Worm (Caenorhabditis elegans) whole organism, L3 larva: ENCODE data around the gene F02C12.2.

ENCODE experiments used
- ceh-16 ChIP-seq: sonication (generic microtip); optimal IDR thresholded peaks from 2 replicates; lab custom pipeline; 2017; ENCODE audit warnings: missing biosample characterization, missing genetic modification characterization
- egl-27 ChIP-seq: sonication (generic microtip); optimal IDR thresholded peaks from 4 replicates; lab custom pipeline; 2017; ENCODE audit warnings: missing biosample characterization, missing genetic modification reagents, missing genetic modification characterization
- elt-2 ChIP-seq: sonication (generic microtip); optimal IDR thresholded peaks from 2 replicates; lab custom pipeline; 2016; ENCODE audit warnings: missing genetic modification reagents, mild to moderate bottlenecking, missing genetic modification characterization, missing compliant biosample characterization
- nfya-1 ChIP-seq: sonication (generic microtip); optimal IDR thresholded peaks from 2 replicates; lab custom pipeline; 2017; ENCODE audit warnings: missing genetic modification characterization, mild to moderate bottlenecking, missing compliant biosample characterization, antibody characterized with exemption, moderate library complexity; ENCODE audit not compliant: insufficient read depth
- nhr-11 ChIP-seq: fragments of 150-350 bp; optimal IDR thresholded peaks from 2 replicates; lab custom pipeline; 2014; ENCODE audit warnings: missing biosample characterization, missing genetic modification characterization
- nhr-12 ChIP-seq: fragments of 150-350 bp; optimal IDR thresholded peaks from 2 replicates; lab custom pipeline; 2014; ENCODE audit warnings: missing biosample characterization, missing genetic modification characterization
- nhr-28 ChIP-seq: fragments of 150-350 bp; optimal IDR thresholded peaks from 2 replicates; lab custom pipeline; 2014; ENCODE audit warnings: missing biosample characterization, missing genetic modification characterization
- nhr-76 ChIP-seq: fragments of 150-350 bp; sonication (generic microtip); optimal IDR thresholded peaks from 5 replicates; lab custom pipeline; 2014; ENCODE audit warnings: missing biosample characterization, missing genetic modification characterization
- nhr-77 ChIP-seq: fragments of 150-350 bp; optimal IDR thresholded peaks from 2 replicates; lab custom pipeline; 2014; ENCODE audit warnings: missing biosample characterization, missing genetic modification characterization
- pqm-1 ChIP-seq: fragments of 150-350 bp; optimal IDR thresholded peaks from 2 replicates; lab custom pipeline; 2017; ENCODE audit warnings: missing biosample characterization, missing genetic modification characterization, inconsistent platforms
- sea-2 ChIP-seq: fragments of 150-350 bp; sonication (generic microtip); optimal IDR thresholded peaks from 4 replicates; lab custom pipeline; 2014; ENCODE audit warnings: missing biosample characterization, missing genetic modification reagents, missing genetic modification characterization
- snpc-4 ChIP-seq: fragments of 150-350 bp; optimal IDR thresholded peaks from 2 replicates; lab custom pipeline; 2014; ENCODE audit warnings: missing biosample characterization, missing genetic modification characterization
- zag-1 ChIP-seq: fragments of 150-350 bp; optimal IDR thresholded peaks from 2 replicates; lab custom pipeline; 2014; ENCODE audit warnings: missing biosample characterization, missing genetic modification characterization
- ztf-4 ChIP-seq: fragments of 150-350 bp; optimal IDR thresholded peaks from 2 replicates; lab custom pipeline; 2014; ENCODE audit warnings: missing biosample characterization, missing genetic modification characterization

- TF ChIP-seq nfya-1 (tag; lab: Kevin White, UChicago) (no peak), ceh-16 (tag; lab: Kevin White, UChicago) (no peak), zag-1 (no peak), nhr-77 (tag; lab: Kevin White, UChicago) (no peak), nhr-12 (tag; lab: Kevin White, UChicago) (no peak), nhr-76 (tag; lab: Kevin White, UChicago) (no peak), nhr-11 (no peak), elt-2 (tag; lab: Kevin White, UChicago) (no peak), egl-27 (tag; lab: Kevin White, UChicago) (no peak), ztf-4 (tag; lab: Kevin White, UChicago) (no peak), pqm-1 (no peak), snpc-4 (tag; lab: Kevin White, UChicago) (no peak), nhr-28 (no peak), sea-2 (GFP tag; lab: Kevin White, UChicago) (no peak)
These were observed 18.0 kb downstream of the F02C12.2 start for ce11 chrX:13380988-13381742.
